Worm (Caenorhabditis elegans) whole organism, L3 larva: ENCODE results near the gene K01D12.20.

ENCODE experiments used
- ZK546.5 ChIP-seq: sonication (generic microtip); optimal IDR thresholded peaks from 2 replicates; lab custom pipeline; 2017; ENCODE audit warnings: missing biosample characterization, missing genetic modification characterization
- aly-2 ChIP-seq: fragments of 150-350 bp; optimal IDR thresholded peaks from 2 replicates; lab custom pipeline; 2014; ENCODE audit warnings: missing biosample characterization, missing genetic modification characterization
- fos-1 ChIP-seq: fragments of 150-350 bp; optimal IDR thresholded peaks from 2 replicates; lab custom pipeline; 2014; ENCODE audit warnings: missing biosample characterization, missing genetic modification characterization
- lin-15B ChIP-seq: fragments of 150-350 bp; optimal IDR thresholded peaks from 2 replicates; lab custom pipeline; 2014; ENCODE audit warnings: missing biosample characterization, missing genetic modification characterization
- lin-39 ChIP-seq: fragments of 150-350 bp; optimal IDR thresholded peaks from 2 replicates; lab custom pipeline; 2018; ENCODE audit warnings: missing biosample characterization, missing genetic modification reagents, missing genetic modification characterization
- nhr-237 ChIP-seq: fragments of 150-350 bp; optimal IDR thresholded peaks from 2 replicates; lab custom pipeline; 2014; ENCODE audit warnings: missing biosample characterization, missing genetic modification characterization
- nhr-28 ChIP-seq: fragments of 150-350 bp; optimal IDR thresholded peaks from 2 replicates; lab custom pipeline; 2014; ENCODE audit warnings: missing biosample characterization, missing genetic modification characterization
- nhr-77 ChIP-seq: fragments of 150-350 bp; optimal IDR thresholded peaks from 2 replicates; lab custom pipeline; 2014; ENCODE audit warnings: missing biosample characterization, missing genetic modification characterization
- sea-2 ChIP-seq: fragments of 150-350 bp; sonication (generic microtip); optimal IDR thresholded peaks from 4 replicates; lab custom pipeline; 2014; ENCODE audit warnings: missing biosample characterization, missing genetic modification reagents, missing genetic modification characterization
- unc-62 ChIP-seq: fragments of 150-350 bp; sonication (generic microtip); optimal IDR thresholded peaks from 4 replicates; lab custom pipeline; 2014; ENCODE audit warnings: missing biosample characterization, missing genetic modification reagents, missing genetic modification characterization

- no peak for TF ChIP-seq ZK546.5 (tag; lab: Kevin White, UChicago)
- no peak for TF ChIP-seq fos-1 (tag; lab: Kevin White, UChicago)
- TF ChIP-seq nhr-77 (tag; lab: Kevin White, UChicago) = no peak
- TF ChIP-seq nhr-237 = no peak
- no peak for TF ChIP-seq lin-39
- TF ChIP-seq nhr-28 = no peak
- no peak for TF ChIP-seq aly-2
- no peak for TF ChIP-seq sea-2 (GFP tag; lab: Kevin White, UChicago)
- TF ChIP-seq unc-62 (GFP tag; lab: Kevin White, UChicago) = no peak
- TF ChIP-seq lin-15B (tag; lab: Kevin White, UChicago) = no peak
Measured at ce11 chrV:12397545-12397944, 3.1 kb downstream of the K01D12.20 start, which contains the start of gene K01D12.5.
